Fruit fly (Drosophila melanogaster) whole organism, embryonic: ENCODE measurements around the gene CG32259.
A peak's percentile ranks its signal among the peaks of the same experiment; 100 is the strongest.

Experiments
- Bgb ChIP-seq: fragments of 200-800 bp; sonication (Bioruptor generic); IDR thresholded peaks from 2 replicates; pipeline ENCODE4 v1.3.6; 2022; ENCODE audit warnings: missing biosample characterization, missing genetic modification characterization; ENCODE audit not compliant: partially characterized antibody
- CG10267 ChIP-seq: fragments of 200-800 bp; sonication (Bioruptor generic); optimal IDR thresholded peaks from 2 replicates; lab custom pipeline; 2018; ENCODE audit warnings: missing biosample characterization, mild to moderate bottlenecking, missing genetic modification characterization, moderate library complexity
- CG10543 ChIP-seq: fragments of 200-800 bp; sonication (Bioruptor generic); optimal IDR thresholded peaks from 3 replicates; lab custom pipeline; 2017; ENCODE audit warnings: missing biosample characterization, mild to moderate bottlenecking, missing genetic modification characterization, moderate library complexity
- CG11398 ChIP-seq: fragments of 200-800 bp; sonication (Bioruptor generic); optimal IDR thresholded peaks from 2 replicates; lab custom pipeline; 2016; ENCODE audit warnings: missing biosample characterization, missing genetic modification characterization
- CG12104 ChIP-seq: fragments of 200-800 bp; sonication (Bioruptor generic); optimal IDR thresholded peaks from 3 replicates; lab custom pipeline; 2016; ENCODE audit warnings: missing biosample characterization, missing genetic modification characterization
- CG12942 ChIP-seq: fragments of 200-800 bp; sonication (Bioruptor generic); optimal IDR thresholded peaks from 3 replicates; lab custom pipeline; 2016; ENCODE audit warnings: missing biosample characterization, missing genetic modification characterization
- CG13296 ChIP-seq: fragments of 200-800 bp; sonication (Bioruptor generic); optimal IDR thresholded peaks from 3 replicates; lab custom pipeline; 2018; ENCODE audit warnings: missing biosample characterization, mild to moderate bottlenecking, missing genetic modification characterization
- CG13624 ChIP-seq: fragments of 200-800 bp; sonication (Bioruptor generic); optimal IDR thresholded peaks from 2 replicates; lab custom pipeline; 2016; ENCODE audit warnings: missing biosample characterization, missing genetic modification characterization
- CG14014 ChIP-seq: fragments of 200-800 bp; sonication (Bioruptor generic); IDR thresholded peaks from 2 replicates; pipeline ENCODE4 v1.3.6; 2022; ENCODE audit warnings: missing biosample characterization, missing genetic modification characterization
- CG14050 ChIP-seq: fragments of 200-800 bp; sonication (Bioruptor generic); IDR thresholded peaks from 3 replicates; pipeline ENCODE4 v1.3.6; 2022; ENCODE audit warnings: missing biosample characterization, missing genetic modification characterization
- CG14441 ChIP-seq: fragments of 200-800 bp; sonication (Bioruptor generic); IDR thresholded peaks from 2 replicates; pipeline ENCODE4 v1.3.6; 2022; ENCODE audit warnings: missing biosample characterization, missing genetic modification characterization
- CG15514 ChIP-seq: fragments of 200-800 bp; sonication (Bioruptor generic); optimal IDR thresholded peaks from 3 replicates; lab custom pipeline; 2017; ENCODE audit warnings: missing biosample characterization, missing genetic modification characterization, mild to moderate bottlenecking, moderate library complexity, missing genetic modification reagents
- CG16779 ChIP-seq: fragments of 200-800 bp; sonication (Bioruptor generic); IDR thresholded peaks from 2 replicates; pipeline ENCODE4 v1.3.6; 2022; ENCODE audit warnings: missing biosample characterization, missing genetic modification characterization
- CG16815 ChIP-seq: fragments of 200-800 bp; sonication (Bioruptor generic); optimal IDR thresholded peaks from 3 replicates; lab custom pipeline; 2017; ENCODE audit warnings: missing biosample characterization, mild to moderate bottlenecking, missing genetic modification characterization
- CG16863 ChIP-seq: fragments of 200-800 bp; sonication (Bioruptor generic); optimal IDR thresholded peaks from 3 replicates; lab custom pipeline; 2016; ENCODE audit warnings: missing biosample characterization, missing genetic modification characterization
- CG18476 ChIP-seq: fragments of 200-800 bp; sonication (Bioruptor generic); optimal IDR thresholded peaks from 2 replicates; lab custom pipeline; 2016; ENCODE audit warnings: missing biosample characterization, mild to moderate bottlenecking, missing genetic modification characterization
- CG2199 ChIP-seq: fragments of 200-800 bp; sonication (Bioruptor generic); IDR thresholded peaks from 3 replicates; pipeline ENCODE4 v1.3.6; 2022; ENCODE audit warnings: missing biosample characterization, missing genetic modification characterization
- CG2889 ChIP-seq: fragments of 200-800 bp; sonication (Bioruptor generic); IDR thresholded peaks from 3 replicates; pipeline ENCODE4 v1.3.6; 2022; ENCODE audit warnings: missing biosample characterization, missing genetic modification characterization
- CG7556 ChIP-seq: fragments of 200-800 bp; sonication (Bioruptor generic); optimal IDR thresholded peaks from 2 replicates; lab custom pipeline; 2017; ENCODE audit warnings: missing biosample characterization, mild to moderate bottlenecking, missing genetic modification characterization
- CG7786 ChIP-seq: fragments of 200-800 bp; sonication (Bioruptor generic); optimal IDR thresholded peaks from 2 replicates; lab custom pipeline; 2016; ENCODE audit warnings: missing biosample characterization, missing genetic modification characterization
- CG7839 ChIP-seq: fragments of 200-800 bp; sonication (Bioruptor generic); optimal IDR thresholded peaks from 3 replicates; lab custom pipeline; 2018; ENCODE audit warnings: missing biosample characterization, mild to moderate bottlenecking, missing genetic modification characterization, moderate library complexity
- CHES-1-like ChIP-seq: fragments of 200-800 bp; sonication (Bioruptor generic); optimal IDR thresholded peaks from 2 replicates; lab custom pipeline; 2016; ENCODE audit warnings: missing biosample characterization, missing genetic modification characterization
- ERR ChIP-seq: fragments of 200-800 bp; sonication (Bioruptor generic); optimal IDR thresholded peaks from 2 replicates; lab custom pipeline; 2016; ENCODE audit warnings: missing biosample characterization, missing genetic modification characterization
- Fer1 ChIP-seq: fragments of 200-800 bp; sonication (Bioruptor generic); optimal IDR thresholded peaks from 2 replicates; lab custom pipeline; 2017; ENCODE audit warnings: missing biosample characterization, mild to moderate bottlenecking, missing genetic modification characterization
- HLHmδ ChIP-seq: fragments of 200-800 bp; sonication (Bioruptor generic); optimal IDR thresholded peaks from 2 replicates; lab custom pipeline; 2018; ENCODE audit warnings: missing biosample characterization, mild to moderate bottlenecking, missing genetic modification characterization, moderate library complexity
- HmgD ChIP-seq: fragments of 200-800 bp; sonication (Bioruptor generic); optimal IDR thresholded peaks from 3 replicates; lab custom pipeline; 2016; ENCODE audit warnings: missing biosample characterization, missing genetic modification characterization
- HmgZ ChIP-seq: fragments of 200-800 bp; sonication (Bioruptor generic); optimal IDR thresholded peaks from 2 replicates; lab custom pipeline; 2018; ENCODE audit warnings: missing biosample characterization, mild to moderate bottlenecking, missing genetic modification characterization
- Hsf ChIP-seq: fragments of 200-800 bp; sonication (Bioruptor generic); optimal IDR thresholded peaks from 3 replicates; lab custom pipeline; 2016; ENCODE audit warnings: missing biosample characterization, missing genetic modification characterization
- Lhr ChIP-seq: fragments of 200-800 bp; sonication (Bioruptor generic); optimal IDR thresholded peaks from 3 replicates; lab custom pipeline; 2017; ENCODE audit warnings: mild to moderate bottlenecking, missing biosample characterization, missing genetic modification reagents, missing genetic modification characterization
- Oli ChIP-seq: fragments of 200-800 bp; sonication (Bioruptor generic); optimal IDR thresholded peaks from 2 replicates; lab custom pipeline; 2018; ENCODE audit warnings: missing biosample characterization, mild to moderate bottlenecking, missing genetic modification characterization, moderate library complexity
- Sin3A ChIP-seq: fragments of >200 bp; optimal IDR thresholded peaks from 2 replicates; lab custom pipeline; 2018
- br ChIP-seq: fragments of >200 bp; optimal IDR thresholded peaks from 2 replicates; lab custom pipeline; 2017
- dan ChIP-seq: fragments of 200-800 bp; sonication (Bioruptor generic); IDR thresholded peaks from 2 replicates; pipeline ENCODE4 v1.3.6; 2022; ENCODE audit warnings: missing biosample characterization, missing genetic modification characterization
- danr ChIP-seq: fragments of 200-800 bp; sonication (Bioruptor generic); IDR thresholded peaks from 2 replicates; pipeline ENCODE4 v1.3.6; 2022; ENCODE audit warnings: missing biosample characterization, missing genetic modification characterization
- disco-r ChIP-seq: fragments of 200-800 bp; sonication (Bioruptor generic); optimal IDR thresholded peaks from 2 replicates; lab custom pipeline; 2016; ENCODE audit warnings: missing biosample characterization, missing genetic modification characterization
- exex ChIP-seq: fragments of 200-800 bp; sonication (Bioruptor generic); optimal IDR thresholded peaks from 4 replicates; lab custom pipeline; 2018; ENCODE audit warnings: missing biosample characterization, mild to moderate bottlenecking, missing genetic modification characterization, moderate library complexity
- gt ChIP-seq: fragments of 200-800 bp; sonication (Bioruptor generic); IDR thresholded peaks from 2 replicates; pipeline ENCODE4 v1.3.6; 2022; ENCODE audit warnings: missing biosample characterization, missing genetic modification characterization
- hb ChIP-seq: fragments of 200-800 bp; sonication (Bioruptor generic); IDR thresholded peaks from 3 replicates; pipeline ENCODE4 v1.3.6; 2022; ENCODE audit warnings: missing biosample characterization, missing genetic modification characterization; ENCODE audit not compliant: partially characterized antibody
- hkb ChIP-seq, 2 experiments: fragments of 200-800 bp in 1 of 2; fragments of >200 bp in 1 of 2; sonication (Bioruptor generic) in 1 of 2; IDR thresholded peaks in 1 of 2; optimal IDR thresholded peaks in 1 of 2; 2 replicates each; pipeline versions ENCODE4 v1.3.6 to Lab custom; 2017 to 2022; ENCODE audit warnings: missing biosample characterization in 1 of 2, missing genetic modification characterization in 1 of 2
- lola ChIP-seq, 3 experiments: fragments of >200 bp in 2 of 3; fragments of 200-800 bp in 1 of 3; sonication (Bioruptor generic) in 1 of 3; optimal IDR thresholded peaks; 2 replicates each; lab custom pipeline; 2017 to 2019; ENCODE audit warnings: missing biosample characterization in 3 of 3, missing genetic modification characterization in 3 of 3, mild to moderate bottlenecking in 1 of 3, moderate library complexity in 1 of 3
- luna ChIP-seq: fragments of 200-800 bp; sonication (Bioruptor generic); optimal IDR thresholded peaks from 2 replicates; lab custom pipeline; 2016; ENCODE audit warnings: missing biosample characterization, missing genetic modification characterization
- nau ChIP-seq: fragments of 200-800 bp; sonication (Bioruptor generic); optimal IDR thresholded peaks from 3 replicates; lab custom pipeline; 2017; ENCODE audit warnings: missing biosample characterization, mild to moderate bottlenecking, missing genetic modification characterization, missing genetic modification reagents
- nom ChIP-seq: fragments of 200-800 bp; sonication (Bioruptor generic); optimal IDR thresholded peaks from 2 replicates; lab custom pipeline; 2017; ENCODE audit warnings: missing biosample characterization, missing genetic modification characterization, mild to moderate bottlenecking, moderate library complexity, missing genetic modification reagents
- odd ChIP-seq: fragments of 200-800 bp; sonication (Bioruptor generic); optimal IDR thresholded peaks from 2 replicates; lab custom pipeline; 2017; ENCODE audit warnings: missing biosample characterization, mild to moderate bottlenecking, missing genetic modification characterization
- sd ChIP-seq: fragments of 200-800 bp; sonication (Bioruptor generic); optimal IDR thresholded peaks from 3 replicates; lab custom pipeline; 2018; ENCODE audit warnings: missing biosample characterization, mild to moderate bottlenecking, missing genetic modification characterization, moderate library complexity
- sim ChIP-seq: fragments of 200-800 bp; sonication (Bioruptor generic); IDR thresholded peaks from 2 replicates; pipeline ENCODE4 v1.3.6; 2022; ENCODE audit warnings: missing biosample characterization, missing genetic modification characterization
- ssp ChIP-seq: fragments of 200-800 bp; sonication (Bioruptor generic); IDR thresholded peaks from 2 replicates; pipeline ENCODE4 v1.3.6; 2022; ENCODE audit warnings: missing biosample characterization, missing genetic modification characterization
- tap ChIP-seq: fragments of 200-800 bp; optimal IDR thresholded peaks from 3 replicates; lab custom pipeline; 2019; ENCODE audit warnings: missing biosample characterization, mild to moderate bottlenecking, missing genetic modification characterization, moderate library complexity
- tin ChIP-seq: fragments of 200-800 bp; sonication (Bioruptor generic); optimal IDR thresholded peaks from 3 replicates; lab custom pipeline; 2016; ENCODE audit warnings: missing biosample characterization, missing genetic modification characterization
- tna ChIP-seq: fragments of 200-800 bp; sonication (Bioruptor generic); IDR thresholded peaks from 2 replicates; pipeline ENCODE4 v1.3.6; 2022; ENCODE audit warnings: missing biosample characterization, missing genetic modification characterization; ENCODE audit not compliant: partially characterized antibody
- tx ChIP-seq: fragments of 200-800 bp; sonication (Bioruptor generic); optimal IDR thresholded peaks from 2 replicates; lab custom pipeline; 2016; ENCODE audit warnings: missing biosample characterization, missing genetic modification characterization

The CG32259 gene

dm6 chr3L:4092705-4093257 lies 23.6 kb downstream of the CG32259 start, which contains the start of gene CG14990 (continued):
- peak; percentile 3 for TF ChIP-seq tap
- no peak for TF ChIP-seq CG7786
- no peak for TF ChIP-seq CG10267
- TF ChIP-seq CG2889 (GFP tag; lab: Robert Waterston, UW), result no peak
- TF ChIP-seq CG18476 (GFP tag; lab: Kevin White, UChicago), result no peak
- no peak for TF ChIP-seq hkb (optimal IDR thresholded peaks at IDR 0.05; lab: Kevin White, UChicago)
- TF ChIP-seq hkb (GFP tag; IDR thresholded peaks at IDR 0.05; lab: Robert Waterston, UW), result no peak
- no peak for TF ChIP-seq hb (GFP tag; lab: Robert Waterston, UW)
- TF ChIP-seq CG10543 (GFP tag; lab: Kevin White, UChicago), result no peak
- no peak for TF ChIP-seq sim (GFP tag; lab: Robert Waterston, UW)
- TF ChIP-seq ERR (GFP tag; lab: Kevin White, UChicago), result no peak
- no peak for TF ChIP-seq HLHmδ (GFP tag; lab: Kevin White, UChicago)
- no peak for TF ChIP-seq CG11398
- TF ChIP-seq CG12104, result no peak
- TF ChIP-seq luna (GFP tag; lab: Kevin White, UChicago), result no peak
- TF ChIP-seq HmgD (GFP tag; lab: Kevin White, UChicago), result peak; percentile 2
- no peak for TF ChIP-seq CG13624 (GFP tag; lab: Kevin White, UChicago)
- no peak for TF ChIP-seq CG16779 (GFP tag; lab: Robert Waterston, UW)
- TF ChIP-seq Oli (tag; lab: Kevin White, UChicago), result no peak
- TF ChIP-seq CG14050 (GFP tag; lab: Robert Waterston, UW), result no peak
- TF ChIP-seq exex, result no peak
- TF ChIP-seq Sin3A (lab: Kevin White, UChicago), result no peak
- TF ChIP-seq CG2199 (GFP tag; lab: Robert Waterston, UW), result peak; percentile 90
- TF ChIP-seq tx (GFP tag; lab: Kevin White, UChicago), result no peak
- no peak for TF ChIP-seq nom (GFP tag; lab: Kevin White, UChicago)
- TF ChIP-seq dan (GFP tag; lab: Robert Waterston, UW), result no peak
- TF ChIP-seq ssp (GFP tag; lab: Robert Waterston, UW), result no peak
- TF ChIP-seq CG14441 (GFP tag; lab: Robert Waterston, UW), result no peak
- no peak for TF ChIP-seq danr
- TF ChIP-seq nau (GFP tag; lab: Kevin White, UChicago), result no peak
- TF ChIP-seq CG16863 (GFP tag; lab: Kevin White, UChicago), result no peak
- no peak for TF ChIP-seq tna (GFP tag; lab: Robert Waterston, UW)
- TF ChIP-seq CG13296 (GFP tag; lab: Kevin White, UChicago), result no peak
- peak; percentile 69 for TF ChIP-seq Bgb (GFP tag; lab: Robert Waterston, UW)
- TF ChIP-seq CG7839 (tag; lab: Kevin White, UChicago), result peak; percentile 19
- peak in 1 of 3 experiments; percentile 5 for TF ChIP-seq lola (GFP tag; optimal IDR thresholded peaks at IDR 0.05; lab: Kevin White, UChicago)
- TF ChIP-seq gt, result no peak
- TF ChIP-seq CG16815 (GFP tag; lab: Kevin White, UChicago), result no peak
- peak; percentile 26 for TF ChIP-seq Lhr (GFP tag; lab: Kevin White, UChicago)
- peak; percentile 43 for TF ChIP-seq HmgZ (tag; lab: Kevin White, UChicago)
- TF ChIP-seq tin (GFP tag; lab: Kevin White, UChicago), result no peak
- TF ChIP-seq CG15514 (GFP tag; lab: Kevin White, UChicago), result peak; percentile 12
- no peak for TF ChIP-seq Hsf
- no peak for TF ChIP-seq CG7556 (GFP tag; lab: Kevin White, UChicago)
- no peak for TF ChIP-seq CG14014 (GFP tag; lab: Robert Waterston, UW)
- no peak for TF ChIP-seq br (lab: Kevin White, UChicago)
- TF ChIP-seq sd, result peak; percentile 65
- no peak for TF ChIP-seq disco-r (GFP tag; lab: Kevin White, UChicago)
- TF ChIP-seq Fer1 (GFP tag; lab: Kevin White, UChicago), result no peak
- no peak for TF ChIP-seq CG12942 (GFP tag; lab: Kevin White, UChicago)
- no peak for TF ChIP-seq odd
- no peak for TF ChIP-seq CHES-1-like (GFP tag; lab: Kevin White, UChicago)
